Fruit fly (Drosophila melanogaster) whole organism: ENCODE data around the gene CG13693.

Experiments
- CG8478 ChIP-seq: fragments of >200 bp; optimal IDR thresholded peaks from 2 replicates; lab custom pipeline; 2018; ENCODE audit warnings: inconsistent platforms
- Dll ChIP-seq: fragments of >200 bp; optimal IDR thresholded peaks from 2 replicates; lab custom pipeline; 2017
- EcR ChIP-seq, 2 experiments: fragments of >200 bp; optimal IDR thresholded peaks; 2 replicates each; lab custom pipeline; 2017; ENCODE audit warnings: missing biosample characterization in 2 of 2, missing genetic modification characterization in 2 of 2, missing genetic modification reagents in 2 of 2
- pan ChIP-seq: fragments of >200 bp; optimal IDR thresholded peaks from 2 replicates; lab custom pipeline; 2017
- psq ChIP-seq: fragments of >200 bp; optimal IDR thresholded peaks from 2 replicates; lab custom pipeline; 2017

DNA sequence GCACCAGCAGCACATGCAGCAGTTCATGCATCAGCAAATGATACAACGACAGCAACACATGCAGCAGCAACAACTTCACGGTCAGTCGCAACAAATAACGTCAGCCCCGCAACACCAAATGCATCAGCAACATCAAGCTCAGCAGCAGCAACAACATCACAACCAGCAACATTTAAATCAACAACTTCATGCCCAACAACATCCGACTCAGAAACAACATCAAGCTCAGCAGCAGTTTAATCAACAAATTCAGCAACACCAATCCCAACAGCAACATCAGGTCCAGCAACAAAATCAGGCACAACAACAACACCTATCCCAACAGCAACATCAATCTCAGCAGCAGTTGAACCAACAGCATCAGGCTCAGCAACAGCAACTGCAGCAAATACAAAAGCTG is 36.6 kb upstream of the CG13693 start:
- TF ChIP-seq psq (lab: Kevin White, UChicago) = no peak
- no peak for TF ChIP-seq EcR (GFP tag; optimal IDR thresholded peaks at IDR 0.05; lab: Kevin White, UChicago)
- no peak for TF ChIP-seq CG8478 (lab: Kevin White, UChicago)
- TF ChIP-seq Dll (lab: Kevin White, UChicago) = no peak
- TF ChIP-seq pan = no peak
